Worm (Caenorhabditis elegans) whole organism, dauer: ENCODE results near the gene dnj-25.

Experiments used
- unc-62 ChIP-seq: sonication (generic microtip); optimal IDR thresholded peaks from 2 replicates; lab custom pipeline; 2017; ENCODE audit warnings: missing biosample characterization, missing genetic modification reagents, missing genetic modification characterization

The dnj-25 gene

ce11 chrV:20698266-20698665 lies 45.9 kb downstream of the dnj-25 start, which contains the start of gene F53F8.7:
F53F8.7 (minus strand) TSS chrV:20698366.
- TF ChIP-seq unc-62: no peak

DNA sequence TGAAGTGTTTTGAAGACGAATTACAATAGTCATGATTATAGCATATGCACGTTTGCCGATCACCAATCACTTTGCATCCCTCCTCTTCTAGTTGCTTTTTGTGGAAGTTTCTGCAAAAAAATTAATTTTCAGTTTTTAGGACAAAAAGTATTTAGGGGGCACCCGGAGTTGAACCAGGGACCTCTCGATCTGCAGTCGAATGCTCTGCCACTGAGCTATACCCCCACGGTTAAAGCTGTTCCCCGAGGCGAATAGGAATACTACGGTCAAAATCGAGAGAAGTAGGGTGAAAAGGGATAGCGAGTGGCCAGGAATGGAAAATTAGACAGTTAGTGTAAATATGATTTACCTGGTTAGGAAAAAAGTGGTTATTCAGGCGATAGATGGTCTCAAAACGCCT lies 50.2 kb downstream of the dnj-25 start:
- TF ChIP-seq unc-62: no peak

- no peak for TF ChIP-seq unc-62
Observed at ce11 chrV:20692903-20693302, 51.2 kb downstream of the dnj-25 start.

DNA sequence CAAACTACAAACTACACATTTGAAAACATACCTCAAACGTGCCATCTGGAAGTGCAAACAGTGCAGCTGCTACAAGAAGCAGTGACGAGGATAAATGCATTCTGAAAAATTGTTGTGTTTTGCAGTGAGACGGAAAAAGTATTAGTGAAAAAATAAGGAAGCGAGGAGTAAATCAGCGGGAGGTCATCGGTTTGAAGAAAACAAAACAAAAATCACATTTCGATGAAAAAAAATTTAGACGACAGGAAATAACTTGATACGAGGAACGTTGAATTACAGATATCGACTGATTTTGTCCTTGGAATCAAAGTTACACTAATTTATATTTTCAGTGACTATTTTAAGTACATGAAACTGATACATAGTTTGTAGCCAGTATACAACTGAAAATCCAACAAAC lies 52.6 kb downstream of the dnj-25 start, which contains the start of gene F53F8.4:
Gene F53F8.4 (minus strand): TSS at position 101 of the 400 bp plus-strand sequence.
- no peak for TF ChIP-seq unc-62

DNA sequence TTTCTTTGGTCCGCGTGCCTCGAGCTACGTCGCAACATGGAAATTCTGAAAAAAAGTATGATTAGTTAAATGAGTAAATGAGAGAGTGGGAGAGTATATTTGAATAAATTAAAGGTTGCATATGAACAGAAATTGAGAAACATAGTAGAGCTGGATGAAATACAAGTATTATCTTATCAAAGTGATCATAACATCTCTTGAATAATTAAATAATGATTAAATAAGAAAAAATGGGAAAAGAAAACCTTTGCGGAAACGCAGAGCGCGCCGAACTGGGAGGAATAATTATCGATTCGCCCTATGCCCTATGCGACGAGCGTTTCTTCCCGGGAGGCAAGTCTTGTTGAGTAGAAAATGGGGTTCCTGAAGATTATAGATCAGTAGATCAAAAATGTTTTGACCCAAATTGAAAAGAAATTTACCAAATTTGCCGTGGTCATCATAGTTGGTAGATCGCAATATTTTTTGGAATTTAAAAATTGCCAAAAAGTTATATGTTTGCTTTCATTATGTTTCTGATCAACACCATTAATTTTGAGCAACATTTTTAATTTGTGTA lies 54.6 kb downstream of the dnj-25 start, which contains the start of gene F53F8.3:
Gene F53F8.3 (minus strand): TSS at position 51 of the 559 bp plus-strand sequence.
- TF ChIP-seq unc-62: no peak

DNA sequence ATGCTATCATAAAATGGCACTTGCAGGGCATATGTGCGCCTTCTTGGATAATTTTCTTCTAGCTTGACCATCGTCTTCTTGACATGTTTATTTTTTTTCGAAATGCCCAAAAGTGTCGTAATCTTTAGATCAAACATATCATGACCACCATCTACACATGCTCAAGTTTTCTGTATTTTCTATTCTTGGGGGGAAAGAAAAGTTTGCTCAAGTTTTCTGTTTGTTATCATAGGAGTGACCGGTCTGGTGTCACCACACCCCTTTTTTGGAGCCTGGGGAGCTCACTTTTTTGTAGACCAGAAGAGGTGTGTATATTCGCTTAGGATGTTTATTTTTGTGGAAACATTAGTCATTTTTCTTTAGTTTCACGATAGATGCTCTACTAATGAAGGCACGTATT lies 58.8 kb downstream of the dnj-25 start, which contains the start of gene klf-2:
Gene klf-2 (plus strand): TSS at position 301 of the 400 bp plus-strand sequence.
- TF ChIP-seq unc-62: no peak

- no peak for TF ChIP-seq unc-62
Observed at ce11 chrV:20682309-20682708, 61.8 kb downstream of the dnj-25 start.

ce11 chrV:20681824-20682223 lies 62.3 kb downstream of the dnj-25 start:
- TF ChIP-seq unc-62: no peak

ce11 chrV:20681120-20681519 lies 63.0 kb downstream of the dnj-25 start, which contains the start of gene srsx-35:
srsx-35 (plus strand) TSS chrV:20681420.
- no peak for TF ChIP-seq unc-62

DNA sequence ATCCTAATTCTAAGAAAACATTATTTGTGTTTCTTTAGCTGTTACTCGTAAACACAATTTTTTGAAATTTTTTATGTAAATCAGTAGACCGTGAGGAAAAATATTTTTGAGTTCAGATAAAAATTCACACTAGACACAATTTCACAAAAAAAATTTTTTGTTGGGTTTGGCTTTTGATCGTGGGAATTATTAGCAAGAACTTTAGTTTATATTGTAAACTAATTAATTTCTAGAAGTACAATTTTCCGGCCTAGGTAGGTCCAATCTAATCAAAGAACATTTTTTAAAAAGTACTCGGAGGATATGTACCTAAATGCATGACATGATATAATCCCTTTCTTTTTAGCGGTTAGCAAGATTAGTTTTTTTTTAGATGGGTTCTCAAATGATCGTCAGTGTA lies 64.0 kb downstream of the dnj-25 start:
- no peak for TF ChIP-seq unc-62
